Worm (Caenorhabditis elegans): ENCODE measurements around the gene ima-3.

The ima-3 gene

ce11 chrIV:7586972-7587371, 25.5 kb upstream of the ima-3 start:
- TF ChIP-seq mls-2 (tag; optimal IDR thresholded peaks at IDR 0.05) (no peak), unc-39 (tag; optimal IDR thresholded peaks at IDR 0.05) (no peak), nhr-237 (tag; optimal IDR thresholded peaks at IDR 0.05) (no peak), ces-1 (GFP tag; optimal IDR thresholded peaks at IDR 0.05) (peak; percentile 62)

- TF ChIP-seq ces-1 (GFP tag; optimal IDR thresholded peaks at IDR 0.05) (peak; percentile 85), elt-3 (tag; optimal IDR thresholded peaks at IDR 0.05) (no peak), nhr-28 (tag; optimal IDR thresholded peaks at IDR 0.05) (no peak), cnd-1 (tag; optimal IDR thresholded peaks at IDR 0.05) (no peak)
Observed at ce11 chrIV:7585273-7585882, 23.9 kb upstream of the ima-3 start.

- no peak for TF ChIP-seq cnd-1 (tag; optimal IDR thresholded peaks at IDR 0.05)
- no peak for TF ChIP-seq sem-2 (GFP tag; optimal IDR thresholded peaks at IDR 0.05)
- peak; percentile 23 for TF ChIP-seq M03D4.4 (tag; optimal IDR thresholded peaks at IDR 0.05)
- peak; percentile 92 for TF ChIP-seq pha-4 (tag; optimal IDR thresholded peaks at IDR 0.05)
- no peak for TF ChIP-seq elt-3 (tag; optimal IDR thresholded peaks at IDR 0.05)
- no peak for TF ChIP-seq nhr-2 (tag; optimal IDR thresholded peaks at IDR 0.05)
- TF ChIP-seq flh-1 (GFP tag; optimal IDR thresholded peaks at IDR 0.05): no peak
- peak; percentile 24 for TF ChIP-seq nhr-12 (tag; optimal IDR thresholded peaks at IDR 0.05)
- peak; percentile 57 for TF ChIP-seq lin-13 (tag; optimal IDR thresholded peaks at IDR 0.05)
- peak; percentile 58 for TF ChIP-seq lsy-2 (tag; optimal IDR thresholded peaks at IDR 0.05)
- TF ChIP-seq mab-5 (tag; optimal IDR thresholded peaks at IDR 0.05): no peak
- TF ChIP-seq ham-2 (GFP tag; optimal IDR thresholded peaks at IDR 0.05): peak; percentile 73
- peak; percentile 15 for TF ChIP-seq unc-62 (GFP tag; optimal IDR thresholded peaks at IDR 0.05)
- peak; percentile 57 for TF ChIP-seq mls-2 (tag; optimal IDR thresholded peaks at IDR 0.05)
- TF ChIP-seq hlh-1 (tag; optimal IDR thresholded peaks at IDR 0.05): peak; percentile 24
- TF ChIP-seq lin-32 (GFP tag; optimal IDR thresholded peaks at IDR 0.05): no peak
- TF ChIP-seq bed-3 (GFP tag; optimal IDR thresholded peaks at IDR 0.05): no peak
- no peak for TF ChIP-seq unc-39 (tag; optimal IDR thresholded peaks at IDR 0.05)
- TF ChIP-seq mep-1 (tag; optimal IDR thresholded peaks at IDR 0.05): peak; percentile 87
- TF ChIP-seq ces-1 (GFP tag; optimal IDR thresholded peaks at IDR 0.05): peak; percentile 95
- TF ChIP-seq sptf-1 (tag; optimal IDR thresholded peaks at IDR 0.05): peak; percentile 49
- peak; percentile 88 for TF ChIP-seq nhr-237 (tag; optimal IDR thresholded peaks at IDR 0.05)
- TF ChIP-seq nhr-76 (tag; optimal IDR thresholded peaks at IDR 0.05): no peak
- TF ChIP-seq ceh-39 (tag; optimal IDR thresholded peaks at IDR 0.05): peak; percentile 83
- TF ChIP-seq unc-120 (tag; optimal IDR thresholded peaks at IDR 0.05; ENCODE audit: poor library complexity, severe bottlenecking): peak; percentile 84
- no peak for TF ChIP-seq snpc-4 (tag; optimal IDR thresholded peaks at IDR 0.05)
- no peak for TF ChIP-seq nhr-28 (tag; optimal IDR thresholded peaks at IDR 0.05)
Observed at ce11 chrIV:7580062-7580614, 18.7 kb upstream of the ima-3 start, which contains the start of the genes cec-5 and nol-10. Gene cec-5, minus strand, starts transcription at chrIV:7580112. Gene nol-10, plus strand, starts transcription at chrIV:7580597.

ce11 chrIV:7578281-7578680, 16.8 kb upstream of the ima-3 start, which contains the start of gene F32E10.5:
Gene F32E10.5, minus strand, starts transcription at chrIV:7578381.
- no peak for TF ChIP-seq snpc-4 (tag; optimal IDR thresholded peaks at IDR 0.05)
- no peak for TF ChIP-seq ceh-43 (GFP tag; optimal IDR thresholded peaks at IDR 0.05)
- no peak for TF ChIP-seq lin-32 (GFP tag; optimal IDR thresholded peaks at IDR 0.05)
- TF ChIP-seq zip-8 (tag; optimal IDR thresholded peaks at IDR 0.05): no peak
- no peak for TF ChIP-seq ham-2 (GFP tag; optimal IDR thresholded peaks at IDR 0.05)
- no peak for TF ChIP-seq unc-39 (tag; optimal IDR thresholded peaks at IDR 0.05)
- no peak for TF ChIP-seq cnd-1 (tag; optimal IDR thresholded peaks at IDR 0.05)
- no peak for TF ChIP-seq hlh-1 (tag; optimal IDR thresholded peaks at IDR 0.05)
- TF ChIP-seq sem-2 (GFP tag; optimal IDR thresholded peaks at IDR 0.05): no peak
- TF ChIP-seq elt-1 (tag; optimal IDR thresholded peaks at IDR 0.05; ENCODE audit: borderline replicate concordance, insufficient read depth): no peak
- no peak for TF ChIP-seq flh-1 (GFP tag; optimal IDR thresholded peaks at IDR 0.05)

ce11 chrIV:7575147-7575768, 13.8 kb upstream of the ima-3 start, which contains the start of gene cec-4:
Gene cec-4, plus strand, starts transcription at chrIV:7575718.
- no peak for TF ChIP-seq lsy-2 (tag; optimal IDR thresholded peaks at IDR 0.05)
- TF ChIP-seq lin-13 (tag; optimal IDR thresholded peaks at IDR 0.05): no peak
- no peak for TF ChIP-seq nhr-237 (tag; optimal IDR thresholded peaks at IDR 0.05)
- no peak for TF ChIP-seq unc-62 (GFP tag; optimal IDR thresholded peaks at IDR 0.05)
- TF ChIP-seq nhr-76 (tag; optimal IDR thresholded peaks at IDR 0.05): no peak
- TF ChIP-seq nhr-28 (tag; optimal IDR thresholded peaks at IDR 0.05): no peak
- no peak for TF ChIP-seq unc-120 (tag; optimal IDR thresholded peaks at IDR 0.05; ENCODE audit: poor library complexity, severe bottlenecking)
- no peak for TF ChIP-seq ham-2 (GFP tag; optimal IDR thresholded peaks at IDR 0.05)
- no peak for TF ChIP-seq mab-5 (tag; optimal IDR thresholded peaks at IDR 0.05)
- TF ChIP-seq elt-3 (tag; optimal IDR thresholded peaks at IDR 0.05): no peak
- no peak for TF ChIP-seq blmp-1 (tag; optimal IDR thresholded peaks at IDR 0.05)
- TF ChIP-seq ces-1 (GFP tag; optimal IDR thresholded peaks at IDR 0.05): peak; percentile 9
- TF ChIP-seq cnd-1 (tag; optimal IDR thresholded peaks at IDR 0.05): no peak
- no peak for TF ChIP-seq ceh-83 (GFP tag; optimal IDR thresholded peaks at IDR 0.05)
- no peak for TF ChIP-seq zip-8 (tag; optimal IDR thresholded peaks at IDR 0.05)
- no peak for TF ChIP-seq nhr-12 (tag; optimal IDR thresholded peaks at IDR 0.05)
- peak; percentile 50 for TF ChIP-seq hlh-1 (tag; optimal IDR thresholded peaks at IDR 0.05)
- no peak for TF ChIP-seq lin-32 (GFP tag; optimal IDR thresholded peaks at IDR 0.05)
- TF ChIP-seq ceh-43 (GFP tag; optimal IDR thresholded peaks at IDR 0.05): no peak
- TF ChIP-seq ceh-39 (tag; optimal IDR thresholded peaks at IDR 0.05): peak; percentile 97
- no peak for TF ChIP-seq snpc-4 (tag; optimal IDR thresholded peaks at IDR 0.05)
- TF ChIP-seq ztf-11 (tag; optimal IDR thresholded peaks at IDR 0.05): no peak
